Fruit fly (Drosophila melanogaster): Measurements from ENCODE around the gene CG2147.

- no peak for TF ChIP-seq ovo (GFP tag; optimal IDR thresholded peaks at IDR 0.05)
- no peak for TF ChIP-seq CG33017 (tag; optimal IDR thresholded peaks at IDR 0.05)
- no peak for TF ChIP-seq toe (GFP tag; optimal IDR thresholded peaks at IDR 0.05)
- TF ChIP-seq kay (GFP tag; ENCODE audit: borderline replicate concordance), result no peak
- no peak for TF ChIP-seq Mnt (GFP tag; optimal IDR thresholded peaks at IDR 0.05)
- no peak for TF ChIP-seq cic (GFP tag; optimal IDR thresholded peaks at IDR 0.05)
- no peak for TF ChIP-seq CG1620 (GFP tag; optimal IDR thresholded peaks at IDR 0.05)
- no peak for TF ChIP-seq CG12768 (GFP tag; optimal IDR thresholded peaks at IDR 0.05)
- no peak for TF ChIP-seq Clk (GFP tag; optimal IDR thresholded peaks at IDR 0.05)
- TF ChIP-seq cnc (optimal IDR thresholded peaks at IDR 0.05), result no peak
- no peak for TF ChIP-seq Hr96 (GFP tag; optimal IDR thresholded peaks at IDR 0.05)
Measured at dm6 chrX:8196157-8196526, 44.3 kb upstream of the CG2147 start.
